Worm (Caenorhabditis elegans): ENCODE data around the gene cbs-2.

- no peak for TF ChIP-seq mxl-2 (GFP tag; conservative IDR thresholded peaks at IDR 0.05)
- TF ChIP-seq fkh-10 (GFP tag; optimal IDR thresholded peaks at IDR 0.05), result no peak
- TF ChIP-seq mep-1 (tag; optimal IDR thresholded peaks at IDR 0.05), result no peak
- no peak for TF ChIP-seq ztf-11 (tag; optimal IDR thresholded peaks at IDR 0.05)
- TF ChIP-seq jun-1 (tag; optimal IDR thresholded peaks at IDR 0.05), result no peak
- TF ChIP-seq nhr-76 (tag; optimal IDR thresholded peaks at IDR 0.05), result no peak
- TF ChIP-seq tra-1 (GFP tag; IDR thresholded peaks at IDR 0.05), result no peak
- TF ChIP-seq lsy-2 (tag; optimal IDR thresholded peaks at IDR 0.05), result no peak
- TF ChIP-seq unc-130 (GFP tag; optimal IDR thresholded peaks at IDR 0.05), result no peak
- TF ChIP-seq T20F7.1 (GFP tag; optimal IDR thresholded peaks at IDR 0.05), result no peak
- TF ChIP-seq Y5F2A.4 (GFP tag; optimal IDR thresholded peaks at IDR 0.05), result no peak
- no peak; the same call in 1 of the 2 replicates for TF ChIP-seq pha-4 (GFP tag; IDR thresholded peaks at IDR 0.05)
- TF ChIP-seq pha-4 (tag; optimal IDR thresholded peaks at IDR 0.05), result no peak
- TF ChIP-seq nhr-25 (tag; optimal IDR thresholded peaks at IDR 0.05; ENCODE audit: borderline replicate concordance, insufficient read depth), result no peak
- TF ChIP-seq ZK337.2 (GFP tag; IDR thresholded peaks at IDR 0.05), result no peak
Observed at ce11 chrII:2251617-2252016, 28.2 kb upstream of the cbs-2 start.
